In the genomic region with DNA sequence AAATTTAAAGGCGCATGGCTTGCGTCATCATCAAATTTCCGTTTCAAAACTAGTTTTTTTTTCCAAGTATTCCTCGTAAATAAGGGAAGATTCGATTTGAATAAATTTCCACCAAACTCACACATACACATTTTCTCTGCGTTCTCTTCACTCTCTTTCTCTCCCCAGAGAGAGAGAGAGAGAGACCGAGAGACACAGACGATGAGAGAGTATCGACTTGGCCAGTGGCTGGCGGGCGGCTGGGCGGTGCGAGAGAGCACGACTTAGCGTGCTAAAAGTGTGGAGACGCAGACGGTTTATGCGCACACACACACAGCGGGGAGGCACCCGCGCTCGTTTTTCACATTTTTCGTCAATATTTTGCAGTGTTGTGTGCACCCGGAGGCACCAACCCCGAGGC, we compare ENCODE assay signal across 3 worm cellular contexts.
TF ChIP-seq lines count a peak whose summit lies in the region.

No protein-coding gene starts in this region.

TF ChIP-seq in whole organism, L2 larva, 48 proteins besides CTCF, POLR2A, EP300 and RAD21 (continued from another document):
- peak; percentile 23 for TF ChIP-seq Y55F3AM.14 (GFP tag; optimal IDR thresholded peaks at IDR 0.05; lab: Kevin White, UChicago)
- peak; percentile 75 for TF ChIP-seq crh-2 (tag; optimal IDR thresholded peaks at IDR 0.05; lab: Kevin White, UChicago)
- peak in 1 of 2 experiments; percentile 54 for TF ChIP-seq mdl-1 (tag; optimal IDR thresholded peaks at IDR 0.05; lab: Kevin White, UChicago)
- peak; percentile 55 for TF ChIP-seq gmeb-1 (tag; optimal IDR thresholded peaks at IDR 0.05; lab: Kevin White, UChicago)
- peak; percentile 80 for TF ChIP-seq C34F6.9 (tag; optimal IDR thresholded peaks at IDR 0.05; lab: Kevin White, UChicago)
- peak; percentile 73 for TF ChIP-seq mab-5 (tag; optimal IDR thresholded peaks at IDR 0.05; lab: Kevin White, UChicago)
- no peak for TF ChIP-seq nhr-11 (tag; optimal IDR thresholded peaks at IDR 0.05; lab: Kevin White, UChicago)
- no peak for TF ChIP-seq ztf-1 (GFP tag; conservative IDR thresholded peaks at IDR 0.05; lab: Robert Waterston, UW)
- TF ChIP-seq dmd-4 (tag; optimal IDR thresholded peaks at IDR 0.05; lab: Kevin White, UChicago): no peak
- no peak for TF ChIP-seq aly-2 (tag; optimal IDR thresholded peaks at IDR 0.05; lab: Kevin White, UChicago)
- peak; percentile 70 for TF ChIP-seq zag-1 (tag; optimal IDR thresholded peaks at IDR 0.05; lab: Kevin White, UChicago)
- TF ChIP-seq fos-1 (tag; optimal IDR thresholded peaks at IDR 0.05; lab: Kevin White, UChicago): peak; percentile 48
- no peak for TF ChIP-seq ama-1 (optimal IDR thresholded peaks at IDR 0.05; lab: Kevin White, UChicago)
- TF ChIP-seq nhr-77 (tag; optimal IDR thresholded peaks at IDR 0.05; lab: Kevin White, UChicago): no peak
- no peak for TF ChIP-seq elt-3 (tag; optimal IDR thresholded peaks at IDR 0.05; lab: Kevin White, UChicago)
- TF ChIP-seq nhr-237 (tag; optimal IDR thresholded peaks at IDR 0.05; lab: Kevin White, UChicago): no peak
- no peak for TF ChIP-seq ZK546.5 (tag; optimal IDR thresholded peaks at IDR 0.05; lab: Kevin White, UChicago)
- TF ChIP-seq skn-1 (tag; optimal IDR thresholded peaks at IDR 0.05; lab: Kevin White, UChicago): no peak
- TF ChIP-seq nhr-23 (tag; optimal IDR thresholded peaks at IDR 0.05; lab: Kevin White, UChicago): no peak
- TF ChIP-seq ztf-11 (tag; optimal IDR thresholded peaks at IDR 0.05; lab: Kevin White, UChicago): no peak
- no peak for TF ChIP-seq elt-1 (tag; optimal IDR thresholded peaks at IDR 0.05; lab: Kevin White, UChicago)
- TF ChIP-seq sma-9 (GFP tag; optimal IDR thresholded peaks at IDR 0.05; lab: Kevin White, UChicago): peak; percentile 71
- no peak for TF ChIP-seq sma-9 (tag; optimal IDR thresholded peaks at IDR 0.05; lab: Kevin White, UChicago)
- no peak for TF ChIP-seq nhr-12 (tag; optimal IDR thresholded peaks at IDR 0.05; lab: Kevin White, UChicago)
- TF ChIP-seq lin-13 (GFP tag; optimal IDR thresholded peaks at IDR 0.05; lab: Kevin White, UChicago): peak; percentile 82
- no peak for TF ChIP-seq lin-39 (tag; optimal IDR thresholded peaks at IDR 0.05; lab: Kevin White, UChicago)
- peak; percentile 85 for TF ChIP-seq unc-55 (GFP tag; optimal IDR thresholded peaks at IDR 0.05; lab: Kevin White, UChicago)

TF ChIP-seq in whole organism, L4 larva, 104 proteins besides CTCF, POLR2A, EP300 and RAD21 (continued from another document and continues in another):
- TF ChIP-seq ctbp-1 (GFP tag; IDR thresholded peaks at IDR 0.05; lab: Robert Waterston, UW): peak; percentile 79
- no peak for TF ChIP-seq saeg-2 (GFP tag; IDR thresholded peaks at IDR 0.05; lab: Robert Waterston, UW)
- TF ChIP-seq mep-1 (tag; optimal IDR thresholded peaks at IDR 0.05; lab: Kevin White, UChicago): peak; percentile 77
- TF ChIP-seq lin-29 (GFP tag; IDR thresholded peaks at IDR 0.05; lab: Robert Waterston, UW): no peak
- TF ChIP-seq Y105C5A.15 (GFP tag; IDR thresholded peaks at IDR 0.05; lab: Robert Waterston, UW): no peak
- peak; percentile 79; the same call in 1 of the 2 replicates for TF ChIP-seq egl-43 (GFP tag; IDR thresholded peaks at IDR 0.05; lab: Robert Waterston, UW)
- TF ChIP-seq daf-8 (GFP tag; IDR thresholded peaks at IDR 0.05; lab: Robert Waterston, UW): no peak
- no peak for TF ChIP-seq madf-9 (GFP tag; conservative IDR thresholded peaks at IDR 0.05; lab: Robert Waterston, UW)
- TF ChIP-seq D1046.2 (GFP tag; IDR thresholded peaks at IDR 0.05; lab: Robert Waterston, UW): no peak
- TF ChIP-seq vab-7 (GFP tag; IDR thresholded peaks at IDR 0.05; lab: Robert Waterston, UW): peak; percentile 45
- no peak for TF ChIP-seq lim-7 (GFP tag; IDR thresholded peaks at IDR 0.05; lab: Robert Waterston, UW)
- TF ChIP-seq daf-19 (GFP tag; conservative IDR thresholded peaks at IDR 0.05; lab: Robert Waterston, UW): no peak
- peak; percentile 65 for TF ChIP-seq mes-2 (tag; optimal IDR thresholded peaks at IDR 0.05; lab: Kevin White, UChicago; ENCODE audit: poor library complexity, severe bottlenecking)
- TF ChIP-seq spr-1 (tag; optimal IDR thresholded peaks at IDR 0.05; lab: Kevin White, UChicago): peak; percentile 21
- TF ChIP-seq hif-1 (tag; optimal IDR thresholded peaks at IDR 0.05; lab: Kevin White, UChicago): peak; percentile 5 to 71
- peak; percentile 40 for TF ChIP-seq F37D6.2 (tag; optimal IDR thresholded peaks at IDR 0.05; lab: Kevin White, UChicago)
- no peak for TF ChIP-seq daf-12 (tag; optimal IDR thresholded peaks at IDR 0.05; lab: Kevin White, UChicago)
- 0 out of 2 replicates have a peak, but pooled peaks have one; percentile 5 for TF ChIP-seq dmd-9 (GFP tag; IDR thresholded peaks at IDR 0.05; lab: Robert Waterston, UW)
- peak; percentile 71 for TF ChIP-seq ceh-28 (tag; optimal IDR thresholded peaks at IDR 0.05; lab: Kevin White, UChicago)
- TF ChIP-seq ces-1 (GFP tag; optimal IDR thresholded peaks at IDR 0.05; lab: Kevin White, UChicago): peak; percentile 90
- TF ChIP-seq arid-1 (GFP tag; conservative IDR thresholded peaks at IDR 0.05; lab: Robert Waterston, UW): no peak; the same call in 1 of the 2 replicates
- peak; percentile 59 for TF ChIP-seq nhr-48 (tag; optimal IDR thresholded peaks at IDR 0.05; lab: Kevin White, UChicago)
- peak in 1 of 2 experiments; percentile 32 for TF ChIP-seq daf-16 (GFP tag; optimal IDR thresholded peaks at IDR 0.05; lab: Kevin White, UChicago)
- peak; percentile 58 for TF ChIP-seq daf-16 (tag; optimal IDR thresholded peaks at IDR 0.05; lab: Kevin White, UChicago)
- TF ChIP-seq dmd-6 (GFP tag; IDR thresholded peaks at IDR 0.05; lab: Robert Waterston, UW): peak; percentile 56
- TF ChIP-seq fkh-10 (GFP tag; optimal IDR thresholded peaks at IDR 0.05; lab: Kevin White, UChicago): peak; percentile 79
- no peak for TF ChIP-seq mxl-3 (GFP tag; optimal IDR thresholded peaks at IDR 0.05; lab: Kevin White, UChicago)
- peak; percentile 68 for TF ChIP-seq dve-1 (tag; optimal IDR thresholded peaks at IDR 0.05; lab: Kevin White, UChicago; ENCODE audit: insufficient read depth)
- TF ChIP-seq Y48G9A.11 (GFP tag; IDR thresholded peaks at IDR 0.05; lab: Robert Waterston, UW): no peak
- no peak for TF ChIP-seq lir-3 (tag; optimal IDR thresholded peaks at IDR 0.05; lab: Kevin White, UChicago)
- no peak for TF ChIP-seq nhr-76 (tag; optimal IDR thresholded peaks at IDR 0.05; lab: Kevin White, UChicago)
- peak; percentile 17 for TF ChIP-seq nhr-11 (tag; optimal IDR thresholded peaks at IDR 0.05; lab: Kevin White, UChicago)
- peak; percentile 90 for TF ChIP-seq hmg-1.1 (GFP tag; IDR thresholded peaks at IDR 0.05; lab: Robert Waterston, UW)
- peak; percentile 71 for TF ChIP-seq nhr-6 (tag; optimal IDR thresholded peaks at IDR 0.05; lab: Kevin White, UChicago)
- no peak for TF ChIP-seq ceh-44 (GFP tag; IDR thresholded peaks at IDR 0.05; lab: Robert Waterston, UW)
- TF ChIP-seq Y75B8A.6 (GFP tag; IDR thresholded peaks at IDR 0.05; lab: Robert Waterston, UW): no peak
- TF ChIP-seq Y5F2A.4 (GFP tag; optimal IDR thresholded peaks at IDR 0.05; lab: Kevin White, UChicago): no peak
- TF ChIP-seq egl-27 (tag; optimal IDR thresholded peaks at IDR 0.05; lab: Kevin White, UChicago): no peak
- TF ChIP-seq madf-5 (GFP tag; IDR thresholded peaks at IDR 0.05; lab: Robert Waterston, UW): no peak
- no peak for TF ChIP-seq pha-4 (GFP tag; IDR thresholded peaks at IDR 0.05; lab: Robert Waterston, UW)
- no peak for TF ChIP-seq pha-4 (tag; optimal IDR thresholded peaks at IDR 0.05; lab: Kevin White, UChicago)
- peak; percentile 79 for TF ChIP-seq duxl-1 (tag; optimal IDR thresholded peaks at IDR 0.05; lab: Kevin White, UChicago; ENCODE audit: poor library complexity)
- peak; percentile 44; the same call in 1 of the 2 replicates for TF ChIP-seq php-3 (GFP tag; IDR thresholded peaks at IDR 0.05; lab: Robert Waterston, UW)
- TF ChIP-seq ceh-82 (tag; optimal IDR thresholded peaks at IDR 0.05; lab: Kevin White, UChicago): no peak
- TF ChIP-seq jun-1 (tag; optimal IDR thresholded peaks at IDR 0.05; lab: Kevin White, UChicago): no peak
- TF ChIP-seq gei-8 (GFP tag; optimal IDR thresholded peaks at IDR 0.05; lab: Kevin White, UChicago): no peak
- no peak for TF ChIP-seq nhr-77 (tag; optimal IDR thresholded peaks at IDR 0.05; lab: Kevin White, UChicago)
- TF ChIP-seq ceh-20 (GFP tag; IDR thresholded peaks at IDR 0.05; lab: Robert Waterston, UW): 0 out of 2 replicates have a peak, but pooled peaks have one; percentile 27
- TF ChIP-seq attf-4 (tag; optimal IDR thresholded peaks at IDR 0.05; lab: Kevin White, UChicago): no peak
- TF ChIP-seq lin-13 (GFP tag; optimal IDR thresholded peaks at IDR 0.05; lab: Kevin White, UChicago): peak; percentile 67
- no peak for TF ChIP-seq skn-1 (tag; optimal IDR thresholded peaks at IDR 0.05; lab: Kevin White, UChicago)
- TF ChIP-seq T26A8.4 (GFP tag; IDR thresholded peaks at IDR 0.05; lab: Robert Waterston, UW): peak; percentile 66
- TF ChIP-seq ZK546.5 (tag; optimal IDR thresholded peaks at IDR 0.05; lab: Kevin White, UChicago): no peak

TF ChIP-seq in whole organism, late embryonic, 69 proteins besides CTCF, POLR2A, EP300 and RAD21 (continued from another document):
- TF ChIP-seq ceh-18 (tag; optimal IDR thresholded peaks at IDR 0.05; lab: Kevin White, UChicago): peak; percentile 76
- TF ChIP-seq gmeb-2 (tag; optimal IDR thresholded peaks at IDR 0.05; lab: Kevin White, UChicago): no peak
- TF ChIP-seq ceh-31 (tag; optimal IDR thresholded peaks at IDR 0.05; lab: Kevin White, UChicago): peak; percentile 69
- no peak for TF ChIP-seq fax-1 (tag; optimal IDR thresholded peaks at IDR 0.05; lab: Kevin White, UChicago)
- TF ChIP-seq dve-1 (tag; optimal IDR thresholded peaks at IDR 0.05; lab: Kevin White, UChicago): no peak
- TF ChIP-seq mec-3 (tag; optimal IDR thresholded peaks at IDR 0.05; lab: Kevin White, UChicago; ENCODE audit: borderline replicate concordance): no peak
- TF ChIP-seq syd-9 (tag; optimal IDR thresholded peaks at IDR 0.05; lab: Kevin White, UChicago): no peak
- no peak for TF ChIP-seq ceh-22 (tag; optimal IDR thresholded peaks at IDR 0.05; lab: Kevin White, UChicago)
- no peak for TF ChIP-seq lim-6 (tag; optimal IDR thresholded peaks at IDR 0.05; lab: Kevin White, UChicago)
- peak; percentile 15 for TF ChIP-seq rnt-1 (tag; optimal IDR thresholded peaks at IDR 0.05; lab: Kevin White, UChicago)
- no peak for TF ChIP-seq ceh-2 (tag; optimal IDR thresholded peaks at IDR 0.05; lab: Kevin White, UChicago)
- TF ChIP-seq unc-55 (GFP tag; optimal IDR thresholded peaks at IDR 0.05; lab: Kevin White, UChicago): peak; percentile 43
- no peak for TF ChIP-seq ttx-3 (tag; optimal IDR thresholded peaks at IDR 0.05; lab: Kevin White, UChicago)
- TF ChIP-seq hlh-6 (tag; optimal IDR thresholded peaks at IDR 0.05; lab: Kevin White, UChicago): no peak
- TF ChIP-seq fkh-6 (tag; optimal IDR thresholded peaks at IDR 0.05; lab: Kevin White, UChicago): peak; percentile 23
- no peak for TF ChIP-seq ets-4 (tag; optimal IDR thresholded peaks at IDR 0.05; lab: Kevin White, UChicago)
- TF ChIP-seq pros-1 (tag; optimal IDR thresholded peaks at IDR 0.05; lab: Kevin White, UChicago): peak; percentile 18
- no peak for TF ChIP-seq C38D4.7 (GFP tag; optimal IDR thresholded peaks at IDR 0.05; lab: Kevin White, UChicago)
- peak; percentile 62 for TF ChIP-seq tbx-2 (tag; optimal IDR thresholded peaks at IDR 0.05; lab: Kevin White, UChicago)
- TF ChIP-seq F13H6.1 (tag; optimal IDR thresholded peaks at IDR 0.05; lab: Kevin White, UChicago): no peak
- peak; percentile 95 for TF ChIP-seq ceh-48 (tag; optimal IDR thresholded peaks at IDR 0.05; lab: Kevin White, UChicago)
- TF ChIP-seq K09A11.1 (tag; optimal IDR thresholded peaks at IDR 0.05; lab: Kevin White, UChicago; ENCODE audit: insufficient read depth): no peak
- no peak for TF ChIP-seq dmd-4 (tag; optimal IDR thresholded peaks at IDR 0.05; lab: Kevin White, UChicago; ENCODE audit: borderline replicate concordance)
- peak; percentile 71 for TF ChIP-seq ceh-34 (tag; optimal IDR thresholded peaks at IDR 0.05; lab: Kevin White, UChicago)
- TF ChIP-seq pag-3 (tag; optimal IDR thresholded peaks at IDR 0.05; lab: Kevin White, UChicago; ENCODE audit: borderline replicate concordance): no peak
- no peak for TF ChIP-seq sdc-2 (tag; optimal IDR thresholded peaks at IDR 0.05; lab: Kevin White, UChicago)
- no peak for TF ChIP-seq zip-5 (tag; optimal IDR thresholded peaks at IDR 0.05; lab: Kevin White, UChicago)
- TF ChIP-seq pqm-1 (tag; optimal IDR thresholded peaks at IDR 0.05; lab: Kevin White, UChicago): no peak
- TF ChIP-seq elt-2 (tag; optimal IDR thresholded peaks at IDR 0.05; lab: Kevin White, UChicago): peak; percentile 19
- no peak for TF ChIP-seq hlh-8 (tag; optimal IDR thresholded peaks at IDR 0.05; lab: Kevin White, UChicago)
- TF ChIP-seq unc-86 (tag; optimal IDR thresholded peaks at IDR 0.05; lab: Kevin White, UChicago): peak; percentile 35
- TF ChIP-seq T23F11.4 (GFP tag; optimal IDR thresholded peaks at IDR 0.05; lab: Kevin White, UChicago): no peak
- TF ChIP-seq pat-9 (tag; optimal IDR thresholded peaks at IDR 0.05; lab: Kevin White, UChicago): no peak
- no peak for TF ChIP-seq hlh-15 (tag; optimal IDR thresholded peaks at IDR 0.05; lab: Kevin White, UChicago)
- TF ChIP-seq ceh-24 (tag; optimal IDR thresholded peaks at IDR 0.05; lab: Kevin White, UChicago): no peak
- TF ChIP-seq ceh-9 (tag; optimal IDR thresholded peaks at IDR 0.05; lab: Kevin White, UChicago): no peak
- TF ChIP-seq hlh-13 (GFP tag; optimal IDR thresholded peaks at IDR 0.05; lab: Kevin White, UChicago): no peak
- no peak for TF ChIP-seq eyg-1 (tag; optimal IDR thresholded peaks at IDR 0.05; lab: Kevin White, UChicago)
- TF ChIP-seq ztf-16 (tag; optimal IDR thresholded peaks at IDR 0.05; lab: Kevin White, UChicago): no peak
- no peak for TF ChIP-seq npax-4 (tag; optimal IDR thresholded peaks at IDR 0.05; lab: Kevin White, UChicago)
- TF ChIP-seq lin-11 (tag; optimal IDR thresholded peaks at IDR 0.05; lab: Kevin White, UChicago): no peak
- no peak for TF ChIP-seq che-1 (tag; optimal IDR thresholded peaks at IDR 0.05; lab: Kevin White, UChicago)
- TF ChIP-seq nfya-1 (tag; optimal IDR thresholded peaks at IDR 0.05; lab: Kevin White, UChicago): peak; percentile 97
- peak; percentile 57 for TF ChIP-seq ceh-14 (tag; optimal IDR thresholded peaks at IDR 0.05; lab: Kevin White, UChicago)
TF ChIP-seq in whole organism, late embryonic: peak in this region for 17.
